Fruit fly (Drosophila melanogaster): ENCODE data around the gene CG3473.

CG3473 gene

DNA sequence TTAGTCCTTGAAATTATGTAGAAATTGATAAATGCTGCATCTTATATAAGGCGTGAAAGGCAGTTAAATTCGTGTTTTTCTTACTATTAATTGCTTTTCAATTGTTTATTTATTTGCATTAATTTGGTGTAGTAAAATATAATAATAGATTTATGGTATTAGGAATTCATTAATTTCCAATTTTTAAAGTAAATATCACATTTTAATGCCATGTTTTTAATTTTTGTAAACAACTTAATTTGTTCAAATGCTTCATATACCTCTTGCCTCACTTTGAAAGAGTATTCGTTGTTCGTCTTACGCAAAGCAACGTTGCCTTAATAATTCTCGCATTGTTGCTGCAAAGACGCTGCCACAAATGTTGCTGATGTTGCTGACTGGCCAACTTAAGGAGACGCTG is 5.8 kb upstream of the CG3473 start:
- TF ChIP-seq CG15710 (tag; optimal IDR thresholded peaks at IDR 0.05) = peak; percentile 62
- TF ChIP-seq CG12605 (GFP tag; IDR thresholded peaks at IDR 0.05) = no peak
- TF ChIP-seq CG9948 (tag; optimal IDR thresholded peaks at IDR 0.05) = peak; percentile 65
- TF ChIP-seq rn (GFP tag; IDR thresholded peaks at IDR 0.05) = no peak
- TF ChIP-seq CG17806 (tag; optimal IDR thresholded peaks at IDR 0.05) = peak; percentile 44
- TF ChIP-seq D1 (tag; optimal IDR thresholded peaks at IDR 0.05) = peak; percentile 33
- TF ChIP-seq CG4496 (GFP tag; IDR thresholded peaks at IDR 0.05) = no peak
- TF ChIP-seq CG32121 (GFP tag; IDR thresholded peaks at IDR 0.05) = no peak
- no peak for TF ChIP-seq EcR (GFP tag; optimal IDR thresholded peaks at IDR 0.05)
- TF ChIP-seq Pif1A (GFP tag; optimal IDR thresholded peaks at IDR 0.05) = no peak
- no peak for TF ChIP-seq CG13204 (GFP tag; optimal IDR thresholded peaks at IDR 0.05)
- TF ChIP-seq CG8301 (tag; optimal IDR thresholded peaks at IDR 0.05) = peak; percentile 46
- TF ChIP-seq CG14655 (GFP tag; optimal IDR thresholded peaks at IDR 0.05) = peak; percentile 70
- TF ChIP-seq CG8159 (tag; optimal IDR thresholded peaks at IDR 0.05) = peak; percentile 77
- peak; percentile 53 for TF ChIP-seq CG34367 (tag; optimal IDR thresholded peaks at IDR 0.05)
- TF ChIP-seq fd96Ca (GFP tag; IDR thresholded peaks at IDR 0.05) = no peak

DNA sequence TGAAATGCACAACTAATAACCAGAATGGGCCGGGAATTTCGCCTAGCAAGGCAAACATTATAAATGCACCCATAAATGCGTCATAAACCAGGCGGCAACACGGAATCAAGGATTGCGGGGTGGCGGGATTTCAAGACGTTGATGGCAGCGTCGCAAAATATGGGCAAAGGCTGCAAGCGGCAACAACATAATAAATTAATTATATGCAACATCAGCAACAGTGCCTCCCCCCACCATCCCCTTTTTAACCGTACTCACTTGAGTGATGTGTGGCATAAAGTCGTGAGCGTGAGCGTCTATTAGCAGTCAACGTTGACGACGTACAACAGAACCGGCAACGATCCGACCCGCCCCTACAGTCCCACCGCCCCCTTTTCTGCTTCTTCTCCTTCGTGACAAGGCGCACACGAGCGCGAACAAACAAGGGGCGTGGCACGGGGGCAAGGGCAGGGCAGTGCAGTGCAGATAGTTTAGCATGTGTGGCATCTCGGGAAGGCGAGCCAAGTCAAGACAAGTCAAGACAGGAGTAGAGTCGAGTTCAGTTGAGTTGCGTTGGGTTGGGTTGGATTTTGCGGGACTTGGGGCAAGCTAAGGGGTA is 5.1 kb upstream of the CG3473 start:
- peak; percentile 73 for TF ChIP-seq CG13204 (GFP tag; optimal IDR thresholded peaks at IDR 0.05)
- no peak for TF ChIP-seq D1 (tag; optimal IDR thresholded peaks at IDR 0.05)
- peak; percentile 4 for TF ChIP-seq Pif1A (GFP tag; optimal IDR thresholded peaks at IDR 0.05)
- peak; percentile 58; the same call in 1 of the 3 replicates for TF ChIP-seq fd96Ca (GFP tag; IDR thresholded peaks at IDR 0.05)
- peak; percentile 64 for TF ChIP-seq EcR (GFP tag; optimal IDR thresholded peaks at IDR 0.05)
- peak; percentile 56; the same call in 2 of the 3 replicates for TF ChIP-seq CG4496 (GFP tag; IDR thresholded peaks at IDR 0.05)

DNA sequence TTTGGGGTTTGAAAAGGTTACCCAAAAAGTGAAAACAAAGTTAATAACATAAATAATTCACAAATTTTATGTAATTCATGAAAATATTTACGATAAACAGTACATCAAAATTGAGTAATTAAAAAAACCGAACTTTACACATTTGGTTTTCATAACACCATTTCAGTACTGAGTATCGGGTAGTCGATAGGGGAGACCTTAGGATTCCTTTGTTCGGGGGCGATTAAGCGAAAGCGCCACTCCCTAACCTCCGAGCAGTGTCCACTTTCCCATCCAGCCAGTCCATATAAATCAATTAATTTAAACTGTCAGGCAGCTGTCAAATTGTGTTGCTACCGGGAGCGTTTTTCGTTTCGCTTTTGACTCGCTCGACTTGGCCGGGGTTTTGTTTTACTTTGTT is 1.2 kb downstream of the CG3473 start:
- no peak for TF ChIP-seq Pif1A (GFP tag; optimal IDR thresholded peaks at IDR 0.05)
- no peak for TF ChIP-seq D1 (tag; optimal IDR thresholded peaks at IDR 0.05)
- peak; percentile 27 for TF ChIP-seq CG8159 (tag; optimal IDR thresholded peaks at IDR 0.05)
- no peak for TF ChIP-seq CG8301 (tag; optimal IDR thresholded peaks at IDR 0.05)
- no peak for TF ChIP-seq CG4496 (GFP tag; IDR thresholded peaks at IDR 0.05)
- TF ChIP-seq gl (tag; optimal IDR thresholded peaks at IDR 0.05) = no peak

DNA sequence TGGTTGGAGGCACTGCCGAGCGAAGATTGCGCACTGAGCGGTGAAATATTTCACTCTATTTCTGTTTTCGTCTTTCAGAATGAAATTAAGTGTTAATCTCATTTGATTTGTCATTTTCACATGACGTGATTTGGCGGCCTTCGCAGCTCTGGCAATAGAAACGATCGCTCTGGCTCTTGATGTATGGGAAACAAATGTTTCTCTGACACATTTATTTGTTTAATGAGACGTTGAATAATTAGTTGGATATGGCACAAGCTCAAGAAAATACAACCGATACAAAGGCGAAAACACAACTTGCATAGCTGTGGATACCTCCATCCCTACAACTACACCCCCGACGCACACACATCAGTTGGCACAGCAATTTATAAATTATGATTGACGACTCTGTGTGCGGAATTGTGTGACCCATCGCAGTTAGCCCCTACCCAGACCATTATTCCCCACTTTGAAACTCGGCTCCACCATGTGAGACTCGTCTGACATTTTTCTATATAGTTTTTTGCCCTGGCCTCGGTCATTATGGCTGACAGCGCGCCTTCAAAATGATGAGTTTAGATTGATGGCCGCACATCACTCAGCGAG is 4.6 kb downstream of the CG3473 start:
- no peak for TF ChIP-seq CG8159 (tag; optimal IDR thresholded peaks at IDR 0.05)
- TF ChIP-seq CG13204 (GFP tag; optimal IDR thresholded peaks at IDR 0.05) = no peak
- TF ChIP-seq Ets98B (GFP tag; IDR thresholded peaks at IDR 0.05) = no peak
- no peak for TF ChIP-seq CG34367 (tag; optimal IDR thresholded peaks at IDR 0.05)
- no peak for TF ChIP-seq CG9948 (tag; optimal IDR thresholded peaks at IDR 0.05)
- no peak for TF ChIP-seq rn (GFP tag; IDR thresholded peaks at IDR 0.05)
- TF ChIP-seq Snoo (tag; optimal IDR thresholded peaks at IDR 0.05) = no peak
- no peak for TF ChIP-seq D1 (tag; optimal IDR thresholded peaks at IDR 0.05)
- TF ChIP-seq fd96Ca (GFP tag; IDR thresholded peaks at IDR 0.05) = no peak
- no peak for TF ChIP-seq CG8301 (tag; optimal IDR thresholded peaks at IDR 0.05)

DNA sequence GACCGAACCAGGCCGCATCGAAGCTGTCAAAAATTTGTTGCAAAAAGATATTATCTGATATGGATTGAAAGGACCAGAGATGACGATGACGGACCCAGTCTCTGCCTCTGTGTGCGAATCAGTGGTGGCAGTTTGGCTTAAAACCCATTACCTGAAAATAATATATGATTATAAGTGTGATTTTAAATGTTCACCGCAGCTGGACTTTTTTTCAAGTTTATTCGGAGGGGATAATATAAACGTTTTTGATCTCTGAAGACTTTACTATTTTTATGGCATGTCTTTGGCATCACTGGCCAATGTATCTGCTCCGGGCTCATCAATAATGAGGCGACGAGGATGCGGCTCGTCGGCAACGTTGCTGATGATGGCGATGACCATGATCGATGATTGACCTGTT is 5.8 kb downstream of the CG3473 start:
- TF ChIP-seq CG10348 (GFP tag; IDR thresholded peaks at IDR 0.05) (no peak), CG15710 (tag; optimal IDR thresholded peaks at IDR 0.05) (peak; percentile 86), CG32121 (GFP tag; IDR thresholded peaks at IDR 0.05) (no peak), Snoo (tag; optimal IDR thresholded peaks at IDR 0.05) (peak; percentile 82), CG13204 (GFP tag; optimal IDR thresholded peaks at IDR 0.05) (peak; percentile 45), rn (GFP tag; IDR thresholded peaks at IDR 0.05) (no peak), CG8301 (tag; optimal IDR thresholded peaks at IDR 0.05) (peak; percentile 65), EcR (GFP tag; optimal IDR thresholded peaks at IDR 0.05) (peak; percentile 31), fd96Ca (GFP tag; IDR thresholded peaks at IDR 0.05) (peak; percentile 82; the same call in 2 of the 3 replicates), Pif1A (GFP tag; optimal IDR thresholded peaks at IDR 0.05) (peak; percentile 84), Ets98B (GFP tag; IDR thresholded peaks at IDR 0.05) (peak; percentile 55), CG9948 (tag; optimal IDR thresholded peaks at IDR 0.05) (peak; percentile 68), CG12605 (GFP tag; IDR thresholded peaks at IDR 0.05) (peak; percentile 67), CG4496 (GFP tag; IDR thresholded peaks at IDR 0.05) (peak; percentile 58; the same call in 2 of the 3 replicates), Pif1B (GFP tag; optimal IDR thresholded peaks at IDR 0.05) (peak; percentile 88), gl (tag; optimal IDR thresholded peaks at IDR 0.05) (peak; percentile 66), CG8159 (tag; optimal IDR thresholded peaks at IDR 0.05) (peak; percentile 85), CG17806 (tag; optimal IDR thresholded peaks at IDR 0.05) (peak; percentile 77), CG14655 (GFP tag; optimal IDR thresholded peaks at IDR 0.05) (peak; percentile 69), D1 (tag; optimal IDR thresholded peaks at IDR 0.05) (peak; percentile 31), CG34367 (tag; optimal IDR thresholded peaks at IDR 0.05) (peak; percentile 77)

DNA sequence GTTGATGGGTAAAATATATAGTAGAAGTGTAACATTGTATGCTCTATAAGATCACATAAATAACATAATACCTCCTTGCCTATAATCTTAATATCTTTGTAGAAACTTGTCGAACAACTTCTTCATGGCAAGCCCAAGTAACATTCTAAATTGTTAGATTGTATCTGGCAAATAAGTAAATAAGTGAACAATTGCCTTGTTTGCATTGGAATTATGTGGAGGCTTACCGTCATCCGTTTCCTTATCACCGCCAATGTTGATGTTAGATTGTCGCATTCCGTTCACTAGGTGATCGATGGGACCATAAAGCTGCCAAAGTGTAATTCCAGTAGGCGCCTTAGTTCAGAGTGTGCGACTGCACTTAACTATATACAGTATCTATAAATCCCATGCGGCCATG is 6.7 kb downstream of the CG3473 start:
- TF ChIP-seq CG13204 (GFP tag; optimal IDR thresholded peaks at IDR 0.05) (no peak), CG32121 (GFP tag; IDR thresholded peaks at IDR 0.05) (no peak; the same call in 1 of the 2 replicates), CG14655 (GFP tag; optimal IDR thresholded peaks at IDR 0.05) (peak; percentile 1), Pif1A (GFP tag; optimal IDR thresholded peaks at IDR 0.05) (peak; percentile 4)
